Worm (Caenorhabditis elegans): Measurements from ENCODE around the gene F28H6.6.

F28H6.6 gene

DNA sequence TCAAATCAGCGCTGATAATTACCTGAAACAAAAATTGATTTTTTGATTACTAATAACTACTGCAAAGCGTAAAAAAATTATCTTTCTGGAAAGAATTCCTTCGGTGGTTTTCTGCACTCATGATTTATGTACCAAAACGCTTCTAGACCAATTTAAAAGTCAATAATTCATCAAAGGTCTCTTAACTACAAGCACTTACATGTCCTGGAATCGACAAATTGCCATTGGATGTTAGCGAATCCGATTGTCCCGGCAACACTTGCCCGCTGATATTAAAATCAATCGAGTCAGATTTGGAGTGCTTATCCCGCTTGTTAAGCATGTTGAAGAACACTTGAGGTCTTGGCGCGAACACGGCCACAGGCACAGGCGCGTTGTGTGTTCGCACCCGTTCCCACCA is 39.5 kb upstream of the F28H6.6 start:
- TF ChIP-seq unc-120 (tag; optimal IDR thresholded peaks at IDR 0.05; ENCODE audit: poor library complexity, severe bottlenecking) = no peak
- no peak for TF ChIP-seq unc-39 (tag; optimal IDR thresholded peaks at IDR 0.05)
- no peak for TF ChIP-seq nhr-2 (tag; optimal IDR thresholded peaks at IDR 0.05)
- TF ChIP-seq sem-2 (GFP tag; optimal IDR thresholded peaks at IDR 0.05) = no peak
- TF ChIP-seq nhr-28 (tag; optimal IDR thresholded peaks at IDR 0.05) = no peak
- no peak for TF ChIP-seq blmp-1 (tag; optimal IDR thresholded peaks at IDR 0.05)
- TF ChIP-seq sptf-1 (tag; optimal IDR thresholded peaks at IDR 0.05) = no peak
- TF ChIP-seq elt-1 (tag; optimal IDR thresholded peaks at IDR 0.05; ENCODE audit: borderline replicate concordance, insufficient read depth) = no peak

DNA sequence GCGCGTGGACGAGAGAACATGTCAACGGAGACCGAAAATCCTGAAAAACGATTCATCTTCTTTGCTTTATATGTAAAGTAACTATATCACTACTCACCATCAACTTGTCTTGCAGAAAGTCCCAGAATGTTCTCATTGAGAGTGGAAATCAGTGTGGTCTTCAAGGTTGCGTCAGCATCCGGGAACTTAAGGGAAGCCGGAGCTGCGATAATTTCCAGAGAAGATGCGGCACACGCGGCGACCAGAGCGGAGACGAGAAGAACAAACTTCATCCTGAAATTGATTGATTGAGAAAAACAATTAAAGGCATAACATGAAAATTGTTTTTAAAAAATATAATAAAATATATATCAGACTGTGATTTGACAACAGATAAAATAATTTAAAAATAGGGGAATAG is 38.6 kb upstream of the F28H6.6 start, which contains the start of gene vha-20:
vha-20 (minus strand) TSS at position 273 of the 400 bp plus-strand sequence.
- TF ChIP-seq lin-32 (GFP tag; optimal IDR thresholded peaks at IDR 0.05) = no peak
- no peak for TF ChIP-seq mab-5 (tag; optimal IDR thresholded peaks at IDR 0.05)
- TF ChIP-seq ztf-11 (tag; optimal IDR thresholded peaks at IDR 0.05) = no peak

DNA sequence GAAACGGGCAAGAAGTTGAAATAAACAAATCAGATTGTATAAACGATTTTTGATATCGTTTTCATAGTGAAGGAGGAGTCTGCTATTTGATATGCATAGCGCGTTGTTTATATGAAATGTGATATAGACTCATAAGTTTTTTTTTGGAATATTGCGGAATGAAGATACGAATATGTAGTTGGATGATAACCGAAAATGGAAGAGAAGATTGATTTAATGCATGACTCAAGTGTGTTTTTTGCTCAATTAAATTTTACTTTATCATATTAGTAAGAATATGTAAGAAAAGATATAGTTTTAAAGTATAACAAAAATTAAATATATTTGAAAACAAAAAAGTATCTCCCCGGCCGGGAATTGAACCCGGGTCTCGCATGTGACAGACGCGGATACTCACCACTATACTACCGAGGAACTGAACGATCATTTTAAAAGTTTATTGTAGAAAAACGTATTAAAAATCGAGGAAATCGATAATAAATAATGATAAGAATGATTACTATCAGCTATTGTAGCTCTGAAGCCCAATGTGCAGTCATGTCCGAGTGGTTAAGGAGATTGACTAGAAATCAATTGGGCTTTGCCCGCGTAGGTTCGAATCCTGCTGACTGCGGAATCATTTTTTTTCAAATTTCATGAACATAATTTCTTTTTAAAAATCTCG is 36.1 kb upstream of the F28H6.6 start, which contains the start of gene lgc-25:
lgc-25 (minus strand) TSS at position 51 of the 664 bp plus-strand sequence.
- TF ChIP-seq ztf-11 (tag; optimal IDR thresholded peaks at IDR 0.05) (no peak), bed-3 (GFP tag; optimal IDR thresholded peaks at IDR 0.05) (no peak), tbx-8 (GFP tag; optimal IDR thresholded peaks at IDR 0.05) (no peak), unc-120 (tag; optimal IDR thresholded peaks at IDR 0.05; ENCODE audit: poor library complexity, severe bottlenecking) (no peak), zip-8 (tag; optimal IDR thresholded peaks at IDR 0.05) (no peak), ceh-43 (GFP tag; optimal IDR thresholded peaks at IDR 0.05) (no peak), elt-3 (tag; optimal IDR thresholded peaks at IDR 0.05) (no peak), lin-13 (tag; optimal IDR thresholded peaks at IDR 0.05) (no peak), nhr-237 (tag; optimal IDR thresholded peaks at IDR 0.05) (no peak), snpc-4 (tag; optimal IDR thresholded peaks at IDR 0.05) (no peak), pha-4 (tag; optimal IDR thresholded peaks at IDR 0.05) (no peak), lsy-2 (tag; optimal IDR thresholded peaks at IDR 0.05) (no peak), ceh-39 (tag; optimal IDR thresholded peaks at IDR 0.05) (no peak), sptf-1 (tag; optimal IDR thresholded peaks at IDR 0.05) (no peak), nhr-28 (tag; optimal IDR thresholded peaks at IDR 0.05) (no peak), mls-2 (tag; optimal IDR thresholded peaks at IDR 0.05) (no peak), nhr-76 (tag; optimal IDR thresholded peaks at IDR 0.05) (no peak), ces-1 (GFP tag; optimal IDR thresholded peaks at IDR 0.05) (no peak), ceh-83 (GFP tag; optimal IDR thresholded peaks at IDR 0.05) (no peak)

DNA sequence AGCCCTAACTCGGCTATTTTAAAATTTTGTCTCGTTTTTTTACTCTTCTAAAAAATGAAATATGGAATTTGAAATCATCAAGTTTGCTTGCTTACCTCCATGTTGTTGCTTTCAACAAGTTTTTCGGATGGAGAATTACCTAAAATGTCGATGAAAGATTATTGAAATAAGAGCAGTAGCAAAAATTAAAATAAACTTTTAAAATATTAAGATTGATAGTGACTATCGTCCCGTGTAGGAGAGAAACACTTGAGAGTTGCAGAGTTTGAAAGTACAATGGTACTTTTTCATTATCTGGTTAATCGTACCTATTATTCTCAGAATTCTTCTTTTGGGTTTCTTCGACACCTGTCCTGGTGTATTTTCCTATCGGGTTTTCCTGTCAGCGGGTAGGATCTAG is 31.2 kb upstream of the F28H6.6 start, which contains the start of gene ceh-90:
ceh-90 (minus strand) TSS at position 101 of the 400 bp plus-strand sequence.
- TF ChIP-seq lin-13 (tag; optimal IDR thresholded peaks at IDR 0.05) (no peak), zip-8 (tag; optimal IDR thresholded peaks at IDR 0.05) (no peak), ceh-39 (tag; optimal IDR thresholded peaks at IDR 0.05) (no peak), drap-1 (GFP tag; optimal IDR thresholded peaks at IDR 0.05) (no peak), nhr-76 (tag; optimal IDR thresholded peaks at IDR 0.05) (no peak), nhr-237 (tag; optimal IDR thresholded peaks at IDR 0.05) (no peak)

DNA sequence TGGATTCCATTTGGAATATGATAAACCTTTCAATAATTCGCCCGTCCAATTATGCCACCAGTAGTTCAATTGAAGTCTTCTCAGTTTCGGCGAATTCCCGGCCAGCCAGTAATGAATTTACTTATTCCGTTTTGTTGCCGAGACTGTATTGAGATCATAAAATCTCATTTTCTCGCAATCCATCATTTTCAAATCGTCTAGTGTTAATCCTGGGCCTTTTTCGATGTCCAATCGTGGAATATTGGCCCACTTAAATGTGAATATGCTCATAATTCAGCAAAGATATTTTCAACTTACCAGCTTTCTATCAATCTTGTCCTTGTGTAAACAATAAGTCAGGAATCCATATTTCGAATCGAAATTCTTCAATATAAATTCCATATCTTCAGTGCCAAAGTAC is 27.0 kb upstream of the F28H6.6 start:
- TF ChIP-seq elt-3 (tag; optimal IDR thresholded peaks at IDR 0.05) = no peak
- TF ChIP-seq bed-3 (GFP tag; optimal IDR thresholded peaks at IDR 0.05) = no peak
- no peak for TF ChIP-seq unc-62 (GFP tag; optimal IDR thresholded peaks at IDR 0.05)
- TF ChIP-seq nhr-2 (tag; optimal IDR thresholded peaks at IDR 0.05) = no peak
- no peak for TF ChIP-seq tbx-8 (GFP tag; optimal IDR thresholded peaks at IDR 0.05)
- no peak for TF ChIP-seq ztf-11 (tag; optimal IDR thresholded peaks at IDR 0.05)
- TF ChIP-seq ces-1 (GFP tag; optimal IDR thresholded peaks at IDR 0.05) = no peak
- no peak for TF ChIP-seq ceh-83 (GFP tag; optimal IDR thresholded peaks at IDR 0.05)
- TF ChIP-seq blmp-1 (tag; optimal IDR thresholded peaks at IDR 0.05) = no peak
- no peak for TF ChIP-seq drap-1 (GFP tag; optimal IDR thresholded peaks at IDR 0.05)
- no peak for TF ChIP-seq lin-13 (tag; optimal IDR thresholded peaks at IDR 0.05)
- no peak for TF ChIP-seq ham-2 (GFP tag; optimal IDR thresholded peaks at IDR 0.05)
- no peak for TF ChIP-seq zip-8 (tag; optimal IDR thresholded peaks at IDR 0.05)
- TF ChIP-seq mls-2 (tag; optimal IDR thresholded peaks at IDR 0.05) = no peak
- TF ChIP-seq mep-1 (tag; optimal IDR thresholded peaks at IDR 0.05) = no peak
- no peak for TF ChIP-seq nhr-76 (tag; optimal IDR thresholded peaks at IDR 0.05)
- no peak for TF ChIP-seq unc-120 (tag; optimal IDR thresholded peaks at IDR 0.05; ENCODE audit: poor library complexity, severe bottlenecking)
- TF ChIP-seq lsy-2 (tag; optimal IDR thresholded peaks at IDR 0.05) = no peak

All from whole organism, mixed stage, embryonic.